Fruit fly (Drosophila melanogaster) whole organism, embryonic: Measurements from ENCODE around the gene CG42271.

Source experiments
- ATbp ChIP-seq: fragments of 200-800 bp; sonication (Bioruptor generic); optimal IDR thresholded peaks from 2 replicates; lab custom pipeline; 2017; ENCODE audit warnings: missing biosample characterization, mild to moderate bottlenecking, missing genetic modification characterization, missing genetic modification reagents
- Ada2b ChIP-seq: fragments of 200-800 bp; sonication (Bioruptor generic); IDR thresholded peaks from 2 replicates; pipeline ENCODE4 v1.3.6; 2022; ENCODE audit warnings: missing biosample characterization, missing genetic modification characterization
- BEAF-32 ChIP-seq: fragments of 200-800 bp; sonication (Bioruptor generic); optimal IDR thresholded peaks from 3 replicates; lab custom pipeline; 2017; ENCODE audit warnings: missing biosample characterization, missing genetic modification characterization, mild to moderate bottlenecking, moderate library complexity, missing genetic modification reagents
- BtbVII ChIP-seq: fragments of 200-800 bp; sonication (Bioruptor generic); optimal IDR thresholded peaks from 3 replicates; lab custom pipeline; 2017; ENCODE audit warnings: missing biosample characterization, mild to moderate bottlenecking, missing genetic modification characterization
- CG10209 ChIP-seq: fragments of 200-800 bp; sonication (Bioruptor generic); optimal IDR thresholded peaks from 3 replicates; lab custom pipeline; 2017; ENCODE audit warnings: missing biosample characterization, mild to moderate bottlenecking, missing genetic modification characterization, missing genetic modification reagents
- CG11456 ChIP-seq: fragments of 200-800 bp; sonication (Bioruptor generic); IDR thresholded peaks from 3 replicates; pipeline ENCODE4 v1.3.6; 2022; ENCODE audit warnings: missing biosample characterization, missing genetic modification characterization
- CG12104 ChIP-seq: fragments of 200-800 bp; sonication (Bioruptor generic); optimal IDR thresholded peaks from 3 replicates; lab custom pipeline; 2016; ENCODE audit warnings: missing biosample characterization, missing genetic modification characterization
- CG12236 ChIP-seq: fragments of 200-800 bp; sonication (Bioruptor generic); optimal IDR thresholded peaks from 2 replicates; lab custom pipeline; 2016; ENCODE audit warnings: missing biosample characterization, missing genetic modification characterization
- CG12769 ChIP-seq: fragments of 200-800 bp; sonication (Bioruptor generic); optimal IDR thresholded peaks from 2 replicates; lab custom pipeline; 2019; ENCODE audit warnings: missing biosample characterization, mild to moderate bottlenecking, missing genetic modification characterization, moderate library complexity
- CG15011 ChIP-seq: fragments of 200-800 bp; sonication (Bioruptor generic); optimal IDR thresholded peaks from 3 replicates; lab custom pipeline; 2018; ENCODE audit warnings: missing biosample characterization, mild to moderate bottlenecking, missing genetic modification characterization
- CG1602 ChIP-seq: fragments of 200-800 bp; sonication (Bioruptor generic); optimal IDR thresholded peaks from 3 replicates; lab custom pipeline; 2016; ENCODE audit warnings: missing biosample characterization, missing genetic modification characterization
- CG1647 ChIP-seq: fragments of 200-800 bp; sonication (Bioruptor generic); optimal IDR thresholded peaks from 3 replicates; lab custom pipeline; 2016; ENCODE audit warnings: missing biosample characterization, missing genetic modification characterization
- CG17361 ChIP-seq: fragments of 200-800 bp; sonication (Bioruptor generic); IDR thresholded peaks from 3 replicates; pipeline ENCODE4 v1.3.6; 2022; ENCODE audit warnings: missing biosample characterization, missing genetic modification characterization
- CG18262 ChIP-seq: fragments of 200-800 bp; optimal IDR thresholded peaks from 3 replicates; lab custom pipeline; 2019; ENCODE audit warnings: missing biosample characterization, mild to moderate bottlenecking, missing genetic modification characterization, moderate library complexity
- CG32532 ChIP-seq: fragments of 200-800 bp; sonication (Bioruptor generic); IDR thresholded peaks from 2 replicates; pipeline ENCODE4 v1.3.6; 2022; ENCODE audit warnings: missing biosample characterization, missing genetic modification characterization
- CG33557 ChIP-seq: fragments of 200-800 bp; sonication (Bioruptor generic); optimal IDR thresholded peaks from 2 replicates; lab custom pipeline; 2019; ENCODE audit warnings: missing biosample characterization, mild to moderate bottlenecking, missing genetic modification characterization, moderate library complexity
- CG34376 ChIP-seq: fragments of 200-800 bp; sonication (Bioruptor generic); optimal IDR thresholded peaks from 2 replicates; lab custom pipeline; 2018; ENCODE audit warnings: missing biosample characterization, mild to moderate bottlenecking, missing genetic modification characterization
- CG4328 ChIP-seq: fragments of 200-800 bp; sonication (Bioruptor generic); optimal IDR thresholded peaks from 3 replicates; lab custom pipeline; 2017; ENCODE audit warnings: missing biosample characterization, missing genetic modification reagents, missing genetic modification characterization
- CG4617 ChIP-seq: fragments of 200-800 bp; sonication (Bioruptor generic); optimal IDR thresholded peaks from 3 replicates; lab custom pipeline; 2016; ENCODE audit warnings: missing biosample characterization, missing genetic modification characterization, borderline replicate concordance
- CG4820 ChIP-seq: fragments of 200-800 bp; sonication (Bioruptor generic); optimal IDR thresholded peaks from 3 replicates; lab custom pipeline; 2016; ENCODE audit warnings: missing biosample characterization, missing genetic modification characterization
- CG6175 ChIP-seq: fragments of 200-800 bp; sonication (Bioruptor generic); IDR thresholded peaks from 3 replicates; pipeline ENCODE4 v1.3.6; 2022; ENCODE audit warnings: missing biosample characterization, missing genetic modification characterization
- CG6791 ChIP-seq: fragments of 200-800 bp; sonication (Bioruptor generic); IDR thresholded peaks from 3 replicates; pipeline ENCODE4 v1.3.6; 2022; ENCODE audit warnings: missing biosample characterization, missing genetic modification characterization; ENCODE audit not compliant: partially characterized antibody
- CG7745 ChIP-seq: fragments of 200-800 bp; sonication (Bioruptor generic); optimal IDR thresholded peaks from 2 replicates; lab custom pipeline; 2018; ENCODE audit warnings: missing biosample characterization, mild to moderate bottlenecking, missing genetic modification characterization, moderate library complexity
- CG9876 ChIP-seq: fragments of 200-800 bp; sonication (Bioruptor generic); optimal IDR thresholded peaks from 2 replicates; lab custom pipeline; 2016; ENCODE audit warnings: missing biosample characterization, missing genetic modification characterization
- Dfd ChIP-seq, 2 experiments: fragments of >200 bp; optimal IDR thresholded peaks; 2 replicates each; lab custom pipeline; 2017; ENCODE audit warnings: missing biosample characterization in 2 of 2, missing genetic modification characterization in 2 of 2
- HLH3B ChIP-seq: fragments of 200-800 bp; sonication (Bioruptor generic); IDR thresholded peaks from 2 replicates; pipeline ENCODE4 v1.3.6; 2022; ENCODE audit warnings: missing biosample characterization, missing genetic modification characterization
- Hmr ChIP-seq: fragments of 200-800 bp; sonication (Bioruptor generic); optimal IDR thresholded peaks from 3 replicates; lab custom pipeline; 2017; ENCODE audit warnings: mild to moderate bottlenecking, missing biosample characterization, missing genetic modification reagents, missing genetic modification characterization
- MBD-R2 ChIP-seq: fragments of 200-800 bp; sonication (Bioruptor generic); IDR thresholded peaks from 2 replicates; pipeline ENCODE4 v1.3.6; 2022; ENCODE audit warnings: missing biosample characterization, missing genetic modification characterization
- MESR4 ChIP-seq: fragments of 200-800 bp; sonication (Bioruptor generic); optimal IDR thresholded peaks from 2 replicates; lab custom pipeline; 2018; ENCODE audit warnings: missing biosample characterization, mild to moderate bottlenecking, missing genetic modification characterization, moderate library complexity
- MTF-1 ChIP-seq: fragments of 200-800 bp; sonication (Bioruptor generic); optimal IDR thresholded peaks from 2 replicates; lab custom pipeline; 2018; ENCODE audit warnings: missing biosample characterization, mild to moderate bottlenecking, missing genetic modification characterization, borderline replicate concordance
- NFAT ChIP-seq: fragments of 200-800 bp; sonication (Bioruptor generic); IDR thresholded peaks from 2 replicates; pipeline ENCODE4 v1.3.6; 2022; ENCODE audit warnings: missing biosample characterization, missing genetic modification characterization
- Sox100B ChIP-seq: fragments of 200-800 bp; sonication (Bioruptor generic); optimal IDR thresholded peaks from 3 replicates; lab custom pipeline; 2018; ENCODE audit warnings: missing biosample characterization, mild to moderate bottlenecking, missing genetic modification characterization
- Sry-δ ChIP-seq: fragments of 200-800 bp; sonication (Bioruptor generic); optimal IDR thresholded peaks from 2 replicates; lab custom pipeline; 2016; ENCODE audit warnings: missing biosample characterization, missing genetic modification characterization
- YL-1 ChIP-seq: fragments of 200-800 bp; sonication (Bioruptor generic); optimal IDR thresholded peaks from 3 replicates; lab custom pipeline; 2017; ENCODE audit warnings: missing biosample characterization, mild to moderate bottlenecking, missing genetic modification characterization
- amos ChIP-seq: fragments of 200-800 bp; sonication (Bioruptor generic); IDR thresholded peaks from 2 replicates; pipeline ENCODE4 v1.3.6; 2022; ENCODE audit warnings: missing biosample characterization, missing genetic modification characterization; ENCODE audit not compliant: partially characterized antibody
- emc ChIP-seq: fragments of 200-800 bp; sonication (Bioruptor generic); optimal IDR thresholded peaks from 2 replicates; lab custom pipeline; 2016; ENCODE audit warnings: missing biosample characterization, missing genetic modification characterization
- fru ChIP-seq: fragments of >200 bp; optimal IDR thresholded peaks from 2 replicates; lab custom pipeline; 2017
- gsb ChIP-seq: fragments of 200-800 bp; sonication (Bioruptor generic); IDR thresholded peaks from 2 replicates; pipeline ENCODE4 v1.3.6; 2022; ENCODE audit warnings: missing biosample characterization, missing genetic modification characterization
- h ChIP-seq: fragments of >200 bp; optimal IDR thresholded peaks from 2 replicates; lab custom pipeline; 2017
- inv ChIP-seq: fragments of 200-800 bp; sonication (Bioruptor generic); IDR thresholded peaks from 2 replicates; pipeline ENCODE4 v1.3.6; 2022; ENCODE audit warnings: missing biosample characterization, missing genetic modification characterization; ENCODE audit not compliant: partially characterized antibody
- lmd ChIP-seq: fragments of 200-800 bp; sonication (Bioruptor generic); IDR thresholded peaks from 2 replicates; pipeline ENCODE4 v1.3.6; 2022; ENCODE audit warnings: missing biosample characterization, missing genetic modification characterization
- luna ChIP-seq: fragments of 200-800 bp; sonication (Bioruptor generic); optimal IDR thresholded peaks from 2 replicates; lab custom pipeline; 2016; ENCODE audit warnings: missing biosample characterization, missing genetic modification characterization
- maf-S ChIP-seq: fragments of 200-800 bp; sonication (Bioruptor generic); optimal IDR thresholded peaks from 2 replicates; lab custom pipeline; 2016; ENCODE audit warnings: missing biosample characterization, missing genetic modification characterization
- peb ChIP-seq: fragments of 200-800 bp; sonication (Bioruptor generic); IDR thresholded peaks from 2 replicates; pipeline ENCODE4 v1.3.6; 2022; ENCODE audit warnings: missing biosample characterization, missing genetic modification characterization
- pros ChIP-seq: fragments of 200-800 bp; sonication (Bioruptor generic); optimal IDR thresholded peaks from 3 replicates; lab custom pipeline; 2019; ENCODE audit warnings: missing biosample characterization, mild to moderate bottlenecking, missing genetic modification characterization, moderate library complexity
- sqz ChIP-seq: fragments of 200-800 bp; sonication (Bioruptor generic); optimal IDR thresholded peaks from 3 replicates; lab custom pipeline; 2018; ENCODE audit warnings: missing biosample characterization, mild to moderate bottlenecking, missing genetic modification characterization
- trem ChIP-seq: fragments of 200-800 bp; optimal IDR thresholded peaks from 3 replicates; lab custom pipeline; 2019; ENCODE audit warnings: missing biosample characterization, mild to moderate bottlenecking, missing genetic modification characterization, moderate library complexity
- wor ChIP-seq: fragments of 200-800 bp; sonication (Bioruptor generic); IDR thresholded peaks from 2 replicates; pipeline ENCODE4 v1.3.6; 2022; ENCODE audit warnings: missing biosample characterization, missing genetic modification characterization

Gene CG42271

DNA sequence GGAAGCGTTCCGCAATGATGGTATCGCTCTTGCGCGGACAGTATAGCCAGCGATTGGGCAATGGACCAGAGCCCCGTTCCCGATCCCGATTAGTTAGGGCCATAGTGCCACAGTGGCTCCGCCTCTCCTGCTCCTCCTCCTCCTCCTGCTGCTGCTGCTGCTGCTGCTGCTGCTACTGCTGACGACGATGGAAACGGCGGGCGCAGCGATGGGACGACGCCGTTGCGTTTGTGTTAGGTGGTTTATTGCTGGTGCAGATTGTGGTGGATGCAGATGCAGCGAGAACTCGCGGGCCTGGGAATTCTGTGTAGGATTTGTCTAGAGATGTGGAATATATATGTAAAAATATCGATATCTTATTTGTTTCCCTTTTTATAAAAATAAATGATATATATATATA lies 8.6 kb upstream of the CG42271 start, which contains the start of gene mRNA-cap:
Gene mRNA-cap (minus strand): TSS at position 344 of the 400 bp plus-strand sequence.
- 0 out of 2 replicates have a peak, but pooled peaks have one; percentile 22 for TF ChIP-seq MBD-R2 (GFP tag; lab: Robert Waterston, UW)
- TF ChIP-seq CG4617 (GFP tag; lab: Kevin White, UChicago), result peak; percentile 73
- TF ChIP-seq CG17361 (GFP tag; lab: Robert Waterston, UW), result no peak
- TF ChIP-seq CG10209 (GFP tag; lab: Kevin White, UChicago), result no peak
- no peak for TF ChIP-seq HLH3B (GFP tag; lab: Robert Waterston, UW)
- TF ChIP-seq CG11456 (GFP tag; lab: Robert Waterston, UW), result no peak
- peak; percentile 96 for TF ChIP-seq MESR4 (GFP tag; lab: Kevin White, UChicago)
- no peak for TF ChIP-seq CG12236 (GFP tag; lab: Kevin White, UChicago)
- TF ChIP-seq Dfd (GFP tag; optimal IDR thresholded peaks at IDR 0.05; lab: Kevin White, UChicago), result peak in 1 of 2 experiments; percentile 81
- no peak for TF ChIP-seq BEAF-32 (GFP tag; lab: Kevin White, UChicago)
- peak; percentile 36 for TF ChIP-seq YL-1 (GFP tag; lab: Kevin White, UChicago)
- peak; percentile 37 for TF ChIP-seq Sry-δ (GFP tag; lab: Kevin White, UChicago)
- no peak for TF ChIP-seq lmd (GFP tag; lab: Robert Waterston, UW)

- TF ChIP-seq CG32532 (GFP tag; lab: Robert Waterston, UW) (peak; percentile 92), CG12104 (GFP tag; lab: Kevin White, UChicago) (peak; percentile 91), maf-S (GFP tag; lab: Kevin White, UChicago) (peak; percentile 86), MTF-1 (GFP tag; lab: Kevin White, UChicago) (peak; percentile 75), Sox100B (peak; percentile 91), amos (GFP tag; lab: Robert Waterston, UW) (peak; percentile 38; the same call in 1 of the 2 replicates), CG12769 (no peak), NFAT (peak; percentile 94), Hmr (GFP tag; lab: Kevin White, UChicago) (peak; percentile 88), Ada2b (peak; percentile 94), CG33557 (peak; percentile 83), h (lab: Kevin White, UChicago) (no peak), CG15011 (GFP tag; lab: Kevin White, UChicago) (peak; percentile 85), fru (lab: Kevin White, UChicago) (no peak), luna (GFP tag; lab: Kevin White, UChicago) (peak; percentile 70), emc (peak; percentile 61), CG7745 (no peak), CG4820 (GFP tag; lab: Kevin White, UChicago) (peak; percentile 95), wor (peak; percentile 92), pros (no peak), CG6791 (GFP tag; lab: Robert Waterston, UW) (peak; percentile 37; the same call in 1 of the 3 replicates), gsb (GFP tag; lab: Robert Waterston, UW) (peak; percentile 80), CG18262 (tag; lab: Kevin White, UChicago) (peak; percentile 91), inv (peak; percentile 26; the same call in 1 of the 2 replicates), CG4328 (GFP tag; lab: Kevin White, UChicago) (peak; percentile 89), CG1602 (GFP tag; lab: Kevin White, UChicago) (peak; percentile 94), trem (tag; lab: Kevin White, UChicago) (peak; percentile 80), CG6175 (GFP tag; lab: Robert Waterston, UW) (peak; percentile 79), sqz (GFP tag; lab: Kevin White, UChicago) (peak; percentile 74), CG34376 (GFP tag; lab: Kevin White, UChicago) (peak; percentile 87), CG17361 (GFP tag; lab: Robert Waterston, UW) (peak; percentile 96), CG9876 (GFP tag; lab: Kevin White, UChicago) (peak; percentile 91), ATbp (GFP tag; lab: Kevin White, UChicago) (peak; percentile 77), CG1647 (GFP tag; lab: Kevin White, UChicago) (peak; percentile 90), peb (GFP tag; lab: Robert Waterston, UW) (peak; percentile 79), BtbVII (peak; percentile 78)
Observed at dm6 chrX:14237873-14238394, 4.1 kb upstream of the CG42271 start, which contains the start of the genes Fbxl4 and Dus2. TSS of gene Fbxl4 (minus strand) at chrX:14237923. TSS of gene Dus2 (plus strand) at chrX:14237988.
